Fruit fly (Drosophila melanogaster) whole organism, wandering third instar larva: ENCODE results near the gene CG31253.

Experiments used
- Abd-B ChIP-seq: fragments of >200 bp; optimal IDR thresholded peaks from 2 replicates; lab custom pipeline; 2017; ENCODE audit warnings: missing biosample characterization, missing genetic modification characterization
- Hnf4 ChIP-seq: fragments of 200-800 bp; sonication (Bioruptor generic); optimal IDR thresholded peaks from 2 replicates; lab custom pipeline; 2016; ENCODE audit warnings: missing biosample characterization, mild to moderate bottlenecking, missing genetic modification characterization

dm6 chr3R:27946555-27947204 is 13.7 kb downstream of the CG31253 start:
- TF ChIP-seq Abd-B (GFP tag; lab: Kevin White, UChicago) (no peak), Hnf4 (GFP tag; lab: Kevin White, UChicago) (no peak)
